Fruit fly (Drosophila melanogaster) whole organism, adult: ENCODE data around the gene CG10348.

Experiments
- CG14711 ChIP-seq: fragments of 200-800 bp; sonication (Bioruptor generic); optimal IDR thresholded peaks from 2 replicates; lab custom pipeline; 2018; ENCODE audit warnings: missing biosample characterization, mild to moderate bottlenecking, missing genetic modification characterization, moderate library complexity
- CG1620 ChIP-seq: fragments of 200-800 bp; sonication (Bioruptor generic); optimal IDR thresholded peaks from 2 replicates; lab custom pipeline; 2016; ENCODE audit warnings: missing biosample characterization, missing genetic modification characterization
- CG5204 ChIP-seq: fragments of 200-800 bp; sonication (Bioruptor generic); optimal IDR thresholded peaks from 2 replicates; lab custom pipeline; 2016; ENCODE audit warnings: missing biosample characterization, missing genetic modification characterization
- CG7045 ChIP-seq: fragments of 200-800 bp; sonication (Bioruptor generic); optimal IDR thresholded peaks from 2 replicates; lab custom pipeline; 2017; ENCODE audit warnings: missing biosample characterization, mild to moderate bottlenecking, missing genetic modification characterization
- Clk ChIP-seq: fragments of 200-800 bp; sonication (Bioruptor generic); optimal IDR thresholded peaks from 2 replicates; lab custom pipeline; 2017; ENCODE audit warnings: missing biosample characterization, missing genetic modification characterization
- Crg-1 ChIP-seq: fragments of 200-800 bp; sonication (Bioruptor generic); optimal IDR thresholded peaks from 2 replicates; lab custom pipeline; 2016; ENCODE audit warnings: missing biosample characterization, missing genetic modification characterization
- Hr96 ChIP-seq: fragments of 200-800 bp; sonication (Bioruptor generic); optimal IDR thresholded peaks from 2 replicates; lab custom pipeline; 2016; ENCODE audit warnings: missing biosample characterization, missing genetic modification characterization
- bab1 ChIP-seq: fragments of 200-800 bp; sonication (Bioruptor generic); optimal IDR thresholded peaks from 3 replicates; lab custom pipeline; 2019; ENCODE audit warnings: missing biosample characterization, mild to moderate bottlenecking, missing genetic modification characterization, moderate library complexity
- cic ChIP-seq: fragments of 200-800 bp; sonication (Bioruptor generic); optimal IDR thresholded peaks from 2 replicates; lab custom pipeline; 2017; ENCODE audit warnings: missing biosample characterization, mild to moderate bottlenecking, missing genetic modification characterization, moderate library complexity
- cnc ChIP-seq, 2 experiments: fragments of >200 bp; optimal IDR thresholded peaks; 2 replicates each; lab custom pipeline; 2017
- kay ChIP-seq: fragments of 200-800 bp; sonication (Bioruptor generic); peaks from one replicate; lab custom pipeline; 2016; ENCODE audit warnings: missing biosample characterization, missing genetic modification characterization, borderline replicate concordance
- ovo ChIP-seq: fragments of 200-800 bp; sonication (Bioruptor generic); optimal IDR thresholded peaks from 2 replicates; lab custom pipeline; 2016; ENCODE audit warnings: missing biosample characterization, missing genetic modification characterization
- pad ChIP-seq: fragments of 200-800 bp; sonication (Bioruptor generic); optimal IDR thresholded peaks from 3 replicates; lab custom pipeline; 2017; ENCODE audit warnings: missing biosample characterization, missing genetic modification characterization, mild to moderate bottlenecking, moderate library complexity, missing genetic modification reagents
- toe ChIP-seq: fragments of 200-800 bp; sonication (Bioruptor generic); optimal IDR thresholded peaks from 2 replicates; lab custom pipeline; 2016; ENCODE audit warnings: missing biosample characterization, missing genetic modification characterization

DNA sequence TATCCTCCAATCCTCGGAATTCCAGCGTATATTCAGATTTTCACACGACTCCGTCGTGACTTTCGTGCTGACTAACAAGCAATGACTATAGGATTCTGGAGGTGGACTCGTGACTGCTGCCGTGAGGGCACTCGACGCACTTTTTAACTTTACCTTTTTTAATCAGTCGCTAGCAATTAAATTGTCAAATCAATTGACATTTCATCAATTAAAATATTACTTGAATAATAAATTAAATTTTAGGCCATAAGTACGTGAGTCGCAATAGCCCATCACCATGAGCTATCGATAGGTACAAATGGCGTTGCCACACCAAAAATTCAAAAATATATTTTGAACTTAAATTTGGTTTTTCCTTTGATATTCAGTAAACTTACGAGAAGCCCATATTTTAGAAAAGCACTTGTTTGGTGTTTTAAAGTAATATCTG lies 26.7 kb downstream of the CG10348 start, which contains the start of gene Jwa:
- TF ChIP-seq Hr96 (no peak), pad (peak; percentile 63), CG7045 (GFP tag; lab: Kevin White, UChicago) (peak; percentile 72), CG5204 (GFP tag; lab: Kevin White, UChicago) (no peak), CG1620 (GFP tag; lab: Kevin White, UChicago) (peak; percentile 94), cic (peak; percentile 30), cnc (optimal IDR thresholded peaks at IDR 0.05; lab: Kevin White, UChicago) (no peak), Crg-1 (peak; percentile 93), Clk (GFP tag; lab: Kevin White, UChicago) (peak; percentile 84), CG14711 (tag; lab: Kevin White, UChicago) (peak; percentile 71), toe (peak; percentile 91), kay (GFP tag; lab: Kevin White, UChicago) (no peak), bab1 (GFP tag; lab: Kevin White, UChicago) (peak; percentile 82), ovo (GFP tag; lab: Kevin White, UChicago) (peak; percentile 75)
